Worm (Caenorhabditis elegans) whole organism, L3 larva: ENCODE data around the gene M6.11.

Experiments used
- ceh-28 ChIP-seq: fragments of 150-350 bp; optimal IDR thresholded peaks from 2 replicates; lab custom pipeline; 2014; ENCODE audit warnings: missing biosample characterization, missing genetic modification reagents, missing genetic modification characterization
- ceh-82 ChIP-seq: fragments of 150-350 bp; optimal IDR thresholded peaks from 2 replicates; lab custom pipeline; 2014; ENCODE audit warnings: missing biosample characterization, missing genetic modification characterization
- daf-12 ChIP-seq: fragments of 150-350 bp; optimal IDR thresholded peaks from 2 replicates; lab custom pipeline; 2014; ENCODE audit warnings: missing biosample characterization, missing genetic modification reagents, missing genetic modification characterization
- egl-5 ChIP-seq: fragments of 150-350 bp; optimal IDR thresholded peaks from 2 replicates; lab custom pipeline; 2017; ENCODE audit warnings: missing biosample characterization, missing genetic modification reagents, missing genetic modification characterization, inconsistent platforms
- elt-2 ChIP-seq: sonication (generic microtip); optimal IDR thresholded peaks from 2 replicates; lab custom pipeline; 2016; ENCODE audit warnings: missing genetic modification reagents, mild to moderate bottlenecking, missing genetic modification characterization, missing compliant biosample characterization
- eor-1 ChIP-seq, 2 experiments: fragments of 150-350 bp; optimal IDR thresholded peaks; 2 replicates each; lab custom pipeline; 2014 to 2018; ENCODE audit warnings: missing biosample characterization in 2 of 2, missing genetic modification characterization in 2 of 2
- fkh-2 ChIP-seq: fragments of 150-350 bp; optimal IDR thresholded peaks from 2 replicates; lab custom pipeline; 2014; ENCODE audit warnings: missing biosample characterization, missing genetic modification reagents, missing genetic modification characterization
- nhr-12 ChIP-seq: fragments of 150-350 bp; optimal IDR thresholded peaks from 2 replicates; lab custom pipeline; 2014; ENCODE audit warnings: missing biosample characterization, missing genetic modification characterization
- nhr-237 ChIP-seq: fragments of 150-350 bp; optimal IDR thresholded peaks from 2 replicates; lab custom pipeline; 2014; ENCODE audit warnings: missing biosample characterization, missing genetic modification characterization
- nhr-25 ChIP-seq: sonication (generic microtip); optimal IDR thresholded peaks from 2 replicates; lab custom pipeline; 2017; ENCODE audit warnings: missing biosample characterization, missing genetic modification characterization
- sea-2 ChIP-seq: fragments of 150-350 bp; sonication (generic microtip); optimal IDR thresholded peaks from 4 replicates; lab custom pipeline; 2014; ENCODE audit warnings: missing biosample characterization, missing genetic modification reagents, missing genetic modification characterization
- unc-62 ChIP-seq: fragments of 150-350 bp; sonication (generic microtip); optimal IDR thresholded peaks from 4 replicates; lab custom pipeline; 2014; ENCODE audit warnings: missing biosample characterization, missing genetic modification reagents, missing genetic modification characterization
- zag-1 ChIP-seq: fragments of 150-350 bp; optimal IDR thresholded peaks from 2 replicates; lab custom pipeline; 2014; ENCODE audit warnings: missing biosample characterization, missing genetic modification characterization
- ztf-11 ChIP-seq: fragments of 150-350 bp; optimal IDR thresholded peaks from 2 replicates; lab custom pipeline; 2014; ENCODE audit warnings: missing biosample characterization, missing genetic modification characterization
- ztf-4 ChIP-seq: fragments of 150-350 bp; optimal IDR thresholded peaks from 2 replicates; lab custom pipeline; 2014; ENCODE audit warnings: missing biosample characterization, missing genetic modification characterization

Gene M6.11

DNA sequence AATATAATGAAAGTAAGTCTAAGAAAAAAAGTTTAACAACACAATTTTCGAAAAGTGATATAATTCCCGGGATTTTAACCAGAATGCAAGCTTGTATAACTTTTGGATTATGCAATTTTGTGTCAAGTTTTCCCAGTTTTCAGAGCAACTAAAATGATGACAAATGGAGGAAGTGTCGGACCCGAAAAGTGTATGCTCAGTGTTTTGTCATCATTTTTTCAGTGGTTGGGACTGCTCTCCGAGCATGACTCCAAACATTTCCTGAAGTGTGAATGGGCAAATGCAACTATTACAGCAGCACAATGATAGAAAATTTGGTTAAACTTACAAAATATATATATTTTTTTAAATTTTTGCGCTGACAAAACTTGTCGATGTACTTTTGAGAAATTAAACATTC is 50.3 kb downstream of the M6.11 start:
- TF ChIP-seq ceh-28 (tag; lab: Kevin White, UChicago): no peak
- no peak for TF ChIP-seq nhr-237
- no peak for TF ChIP-seq elt-2 (tag; lab: Kevin White, UChicago)
- TF ChIP-seq nhr-25 (tag; lab: Kevin White, UChicago): no peak
- TF ChIP-seq unc-62 (GFP tag; lab: Kevin White, UChicago): no peak
- TF ChIP-seq eor-1 (tag; optimal IDR thresholded peaks at IDR 0.05; lab: Kevin White, UChicago): no peak
- no peak for TF ChIP-seq sea-2 (GFP tag; lab: Kevin White, UChicago)
- TF ChIP-seq ztf-4: no peak
- no peak for TF ChIP-seq egl-5 (tag; lab: Kevin White, UChicago)
- no peak for TF ChIP-seq ztf-11
- no peak for TF ChIP-seq daf-12 (tag; lab: Kevin White, UChicago)
- TF ChIP-seq zag-1 (tag; lab: Kevin White, UChicago): no peak
- TF ChIP-seq nhr-12 (tag; lab: Kevin White, UChicago): no peak
- no peak for TF ChIP-seq ceh-82 (tag; lab: Kevin White, UChicago)
- no peak for TF ChIP-seq fkh-2 (tag; lab: Kevin White, UChicago)
